Fruit fly (Drosophila melanogaster) whole organism, prepupa: ENCODE measurements around the gene Lerp.

Experiments
- CG34406 ChIP-seq: fragments of 200-800 bp; sonication (Bioruptor generic); optimal IDR thresholded peaks from 3 replicates; lab custom pipeline; 2016; ENCODE audit warnings: missing biosample characterization, missing genetic modification characterization
- CG3919 ChIP-seq: fragments of 200-800 bp; sonication (Bioruptor generic); optimal IDR thresholded peaks from 3 replicates; lab custom pipeline; 2016; ENCODE audit warnings: missing biosample characterization, missing genetic modification characterization
- Ets96B ChIP-seq: fragments of 200-800 bp; optimal IDR thresholded peaks from 2 replicates; lab custom pipeline; 2019; ENCODE audit warnings: missing biosample characterization, mild to moderate bottlenecking, missing genetic modification characterization, moderate library complexity
- Gug ChIP-seq: fragments of 200-800 bp; sonication (Bioruptor generic); IDR thresholded peaks from 2 replicates; pipeline ENCODE4 v1.3.6; 2022; ENCODE audit warnings: missing biosample characterization, missing genetic modification characterization
- Lpt ChIP-seq: fragments of 200-800 bp; sonication (Bioruptor generic); optimal IDR thresholded peaks from 3 replicates; lab custom pipeline; 2016; ENCODE audit warnings: missing biosample characterization, missing genetic modification characterization
- Sox102F ChIP-seq: fragments of 200-800 bp; sonication (Bioruptor generic); optimal IDR thresholded peaks from 2 replicates; lab custom pipeline; 2016; ENCODE audit warnings: missing biosample characterization, mild to moderate bottlenecking, missing genetic modification characterization
- esn ChIP-seq: fragments of 200-800 bp; sonication (Bioruptor generic); optimal IDR thresholded peaks from 2 replicates; lab custom pipeline; 2016; ENCODE audit warnings: missing biosample characterization, mild to moderate bottlenecking, missing genetic modification characterization, moderate library complexity
- ss ChIP-seq, 2 experiments: fragments of 200-800 bp; sonication (Bioruptor generic); optimal IDR thresholded peaks; 2 replicates in 1 of 2; 3 replicates in 1 of 2; lab custom pipeline; 2017 to 2018; ENCODE audit warnings: mild to moderate bottlenecking in 2 of 2, missing biosample characterization in 2 of 2, missing genetic modification characterization in 2 of 2, moderate library complexity in 1 of 2

- TF ChIP-seq CG3919 (GFP tag; lab: Kevin White, UChicago) = no peak
- TF ChIP-seq Lpt (GFP tag; lab: Kevin White, UChicago) = no peak
- TF ChIP-seq CG34406 = no peak
- peak; percentile 32 for TF ChIP-seq esn (GFP tag; lab: Kevin White, UChicago)
- TF ChIP-seq ss (GFP tag; optimal IDR thresholded peaks at IDR 0.05; lab: Kevin White, UChicago) = no peak
- no peak for TF ChIP-seq Gug (GFP tag; lab: Robert Waterston, UW)
- TF ChIP-seq Ets96B = no peak
- TF ChIP-seq Sox102F (GFP tag; lab: Kevin White, UChicago) = no peak
These were observed 18.4 kb upstream of the Lerp start, which contains the start of the genes ro and T48 for dm6 chr3R:26881121-26881895.
